Worm (Caenorhabditis elegans) whole organism, midembryonic: ENCODE results near the gene R04F11.5.

Source experiments
- T22C8.4 ChIP-seq: fragments of 200-800 bp; sonication (Bioruptor generic); IDR thresholded peaks from 2 replicates; pipeline ENCODE4 v1.3.6; 2022; ENCODE audit warnings: missing genetic modification characterization, missing compliant biosample characterization
- cog-1 ChIP-seq: sonication (generic microtip); optimal IDR thresholded peaks from 2 replicates; lab custom pipeline; 2016; ENCODE audit warnings: missing genetic modification characterization, missing compliant biosample characterization
- flt-1 ChIP-seq: fragments of 200-800 bp; sonication (Bioruptor generic); IDR thresholded peaks from 2 replicates; pipeline ENCODE4 v1.3.6; 2022; ENCODE audit warnings: missing genetic modification characterization, missing compliant biosample characterization
- klf-2 ChIP-seq: fragments of 200-800 bp; sonication (Bioruptor generic); conservative IDR thresholded peaks from 2 replicates; pipeline ENCODE4 v1.3.6; 2022; ENCODE audit warnings: missing genetic modification reagents, missing genetic modification characterization, missing compliant biosample characterization
- med-1 ChIP-seq: sonication (generic microtip); optimal IDR thresholded peaks from 2 replicates; lab custom pipeline; 2017; ENCODE audit warnings: missing genetic modification characterization, mild to moderate bottlenecking, missing compliant biosample characterization, antibody characterized with exemption, missing genetic modification reagents; ENCODE audit not compliant: insufficient read depth
- ref-1 ChIP-seq: fragments of 200-800 bp; sonication (Bioruptor generic); conservative IDR thresholded peaks from 2 replicates; pipeline ENCODE4 v1.3.6; 2022; ENCODE audit warnings: missing genetic modification reagents, missing genetic modification characterization, missing compliant biosample characterization
- tab-1 ChIP-seq: fragments of 200-800 bp; sonication (Bioruptor generic); IDR thresholded peaks from 2 replicates; pipeline ENCODE4 v1.3.6; 2022; ENCODE audit warnings: missing genetic modification characterization, missing compliant biosample characterization
- ztf-23 ChIP-seq: fragments of 200-800 bp; sonication (Bioruptor generic); IDR thresholded peaks from 2 replicates; pipeline ENCODE4 v1.3.6; 2022; ENCODE audit warnings: missing genetic modification reagents, missing genetic modification characterization, missing compliant biosample characterization
- ztf-29 ChIP-seq: fragments of 200-800 bp; sonication (Bioruptor generic); IDR thresholded peaks from 2 replicates; pipeline ENCODE4 v1.3.6; 2022; ENCODE audit warnings: missing genetic modification reagents, missing genetic modification characterization, missing compliant biosample characterization

Gene R04F11.5

DNA sequence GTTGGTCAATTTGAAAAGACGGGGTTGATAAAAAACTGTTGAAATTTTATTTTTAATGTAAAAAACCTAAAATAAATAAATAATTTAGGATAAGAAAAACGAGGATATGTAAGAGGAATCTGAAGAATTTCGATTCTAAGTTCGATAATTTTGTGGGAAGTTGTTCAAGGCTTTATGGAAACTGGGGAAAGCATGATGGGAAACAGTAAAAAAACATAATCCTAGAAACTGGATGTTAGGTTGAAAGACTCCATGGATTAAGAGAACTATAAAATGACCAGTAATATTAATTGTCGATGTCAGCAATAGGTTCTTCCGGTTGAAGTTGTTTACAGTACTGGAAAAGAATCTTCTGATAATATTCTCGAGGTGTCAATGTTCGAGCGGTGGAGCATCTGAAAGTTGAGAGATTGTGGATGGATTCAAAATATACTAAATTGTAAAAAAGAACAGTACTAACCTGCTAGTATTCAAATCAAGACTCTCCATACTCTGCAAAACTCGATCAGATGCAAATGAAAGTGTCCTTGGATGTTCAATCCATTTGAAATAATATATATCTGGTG, 2.5 kb upstream of the R04F11.5 start:
- no peak for TF ChIP-seq T22C8.4 (GFP tag; lab: Robert Waterston, UW)
- TF ChIP-seq ref-1 (GFP tag; lab: Robert Waterston, UW): no peak
- TF ChIP-seq tab-1 (GFP tag; lab: Robert Waterston, UW): no peak
- TF ChIP-seq cog-1 (tag; lab: Kevin White, UChicago): no peak
- TF ChIP-seq med-1: no peak
- TF ChIP-seq klf-2 (GFP tag; lab: Robert Waterston, UW): no peak
- no peak for TF ChIP-seq ztf-23 (GFP tag; lab: Robert Waterston, UW)
- no peak for TF ChIP-seq flt-1
- TF ChIP-seq ztf-29 (GFP tag; lab: Robert Waterston, UW): no peak

DNA sequence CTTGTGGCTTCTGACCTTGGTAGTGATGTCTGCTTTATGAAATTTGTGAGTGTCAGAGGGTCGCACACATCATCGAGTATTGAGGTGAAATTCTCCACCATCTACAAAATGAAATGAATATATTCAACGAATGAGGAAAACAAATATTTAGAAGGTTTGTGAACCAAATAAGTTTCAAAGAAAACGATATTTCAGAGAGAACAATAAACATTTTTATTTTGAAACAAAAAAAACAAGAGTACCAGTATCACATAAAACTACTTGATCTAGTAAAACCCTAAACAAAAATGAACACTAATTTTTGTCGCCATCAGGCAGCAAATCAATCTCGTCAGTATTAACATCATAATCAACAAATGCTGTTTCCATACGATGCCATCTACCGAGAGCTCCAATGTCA, 739 bp downstream of the R04F11.5 start, which contains the start of gene R04F11.3:
Gene R04F11.3, minus strand, starts transcription at position 101 of the 400 bp plus-strand sequence.
- TF ChIP-seq flt-1 (no peak), ztf-29 (GFP tag; lab: Robert Waterston, UW) (no peak), cog-1 (tag; lab: Kevin White, UChicago) (no peak)

DNA sequence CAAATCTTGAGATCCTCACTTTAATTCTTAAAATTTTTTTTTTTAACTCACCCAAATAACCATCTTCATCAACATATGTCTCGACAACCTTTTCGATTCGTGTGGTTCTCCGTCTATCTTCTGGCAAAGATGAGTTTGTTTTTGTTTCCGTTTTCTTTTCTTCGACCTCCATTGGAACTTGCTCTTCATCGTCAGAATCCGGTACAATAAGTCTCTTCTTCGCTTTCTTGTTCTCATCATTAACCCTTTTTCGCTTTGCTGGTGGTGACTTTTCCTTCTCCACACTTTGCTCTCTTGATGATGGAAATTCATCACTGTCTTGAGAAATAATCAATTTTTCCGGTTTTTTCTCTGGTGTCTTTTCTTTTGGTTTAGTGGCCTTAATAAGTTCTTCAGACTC, 1.7 kb downstream of the R04F11.5 start:
- no peak for TF ChIP-seq T22C8.4 (GFP tag; lab: Robert Waterston, UW)
- TF ChIP-seq tab-1 (GFP tag; lab: Robert Waterston, UW): no peak
- TF ChIP-seq cog-1 (tag; lab: Kevin White, UChicago): no peak
- no peak for TF ChIP-seq med-1
- no peak for TF ChIP-seq klf-2 (GFP tag; lab: Robert Waterston, UW)
- TF ChIP-seq ztf-23 (GFP tag; lab: Robert Waterston, UW): no peak
- no peak for TF ChIP-seq ref-1 (GFP tag; lab: Robert Waterston, UW)
- TF ChIP-seq flt-1: no peak
- TF ChIP-seq ztf-29 (GFP tag; lab: Robert Waterston, UW): no peak

DNA sequence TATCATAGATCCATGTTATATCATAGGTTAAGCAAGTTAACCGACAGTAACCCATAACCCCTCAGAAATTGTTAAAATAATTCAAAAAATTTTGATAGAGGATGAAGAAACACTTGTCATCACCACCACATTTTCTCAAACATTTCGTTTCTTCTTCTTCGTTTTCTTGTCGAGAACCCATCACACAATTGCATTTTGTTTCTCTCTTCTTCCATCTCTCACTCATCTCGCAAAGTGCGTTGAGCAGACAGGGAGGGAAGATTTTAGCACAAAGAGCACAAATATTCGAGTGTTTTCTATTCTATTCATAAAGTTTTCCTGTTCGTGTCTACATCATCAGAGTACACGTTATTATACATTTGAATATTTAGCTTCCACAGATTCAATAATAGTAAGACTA, 3.4 kb downstream of the R04F11.5 start:
- TF ChIP-seq cog-1 (tag; lab: Kevin White, UChicago) (no peak), med-1 (no peak), T22C8.4 (GFP tag; lab: Robert Waterston, UW) (no peak), flt-1 (no peak), ztf-23 (GFP tag; lab: Robert Waterston, UW) (no peak), ref-1 (GFP tag; lab: Robert Waterston, UW) (no peak), klf-2 (GFP tag; lab: Robert Waterston, UW) (no peak), tab-1 (GFP tag; lab: Robert Waterston, UW) (no peak), ztf-29 (GFP tag; lab: Robert Waterston, UW) (no peak)

DNA sequence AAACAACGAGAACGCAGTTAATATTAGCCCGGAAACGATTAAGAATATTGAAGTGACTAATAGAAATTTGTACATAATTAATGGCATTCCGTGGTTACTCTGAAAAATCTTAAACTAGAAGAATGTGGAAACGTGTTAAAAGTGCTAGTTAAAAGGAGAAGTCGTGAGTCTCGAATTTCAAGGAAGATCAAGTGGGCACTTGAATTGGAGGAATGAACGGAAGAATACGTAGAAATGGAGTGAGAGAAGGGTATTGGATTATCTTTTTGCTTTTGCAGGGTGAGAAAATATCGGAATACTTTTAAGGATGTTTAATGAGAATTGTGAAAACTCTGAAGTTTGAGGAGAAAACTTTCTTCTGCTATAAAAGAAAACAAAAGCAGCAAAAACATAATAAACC, 7.6 kb downstream of the R04F11.5 start, which contains the start of gene hpo-30:
Gene hpo-30, minus strand, starts transcription at position 101 of the 400 bp plus-strand sequence.
- TF ChIP-seq ref-1 (GFP tag; lab: Robert Waterston, UW): no peak
- no peak for TF ChIP-seq cog-1 (tag; lab: Kevin White, UChicago)
- no peak for TF ChIP-seq ztf-23 (GFP tag; lab: Robert Waterston, UW)
- TF ChIP-seq med-1: no peak
- TF ChIP-seq tab-1 (GFP tag; lab: Robert Waterston, UW): no peak
- TF ChIP-seq ztf-29 (GFP tag; lab: Robert Waterston, UW): no peak
- TF ChIP-seq klf-2 (GFP tag; lab: Robert Waterston, UW): no peak
- TF ChIP-seq flt-1: no peak
- TF ChIP-seq T22C8.4 (GFP tag; lab: Robert Waterston, UW): no peak

DNA sequence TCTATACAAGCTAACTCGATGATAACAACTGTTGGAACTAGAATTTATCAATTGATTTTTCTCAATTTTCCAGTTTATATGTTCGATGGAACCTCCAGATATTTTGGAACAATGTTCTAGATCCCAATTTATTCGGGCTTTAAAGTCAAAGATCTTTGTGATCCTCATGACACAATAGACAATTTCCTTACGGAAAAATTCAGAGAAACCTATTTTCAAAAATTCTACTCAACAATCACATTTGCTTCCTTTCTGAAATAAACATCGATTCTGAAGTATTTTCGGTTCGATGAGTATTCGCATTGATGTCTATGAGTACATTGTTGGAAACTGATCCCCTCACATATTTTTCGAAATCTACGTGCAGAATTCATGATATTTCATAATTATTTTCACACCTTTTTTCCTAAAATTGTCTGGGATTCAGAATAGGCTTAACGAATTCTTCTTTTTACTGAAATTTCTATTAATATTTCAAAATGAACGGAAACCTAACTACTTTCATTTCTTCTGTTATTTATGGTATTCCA, 10.7 kb downstream of the R04F11.5 start, which contains the start of gene srg-45:
Gene srg-45, plus strand, starts transcription at position 480 of the 530 bp plus-strand sequence.
- no peak for TF ChIP-seq cog-1 (tag; lab: Kevin White, UChicago)
- no peak for TF ChIP-seq ztf-29 (GFP tag; lab: Robert Waterston, UW)
- TF ChIP-seq ztf-23 (GFP tag; lab: Robert Waterston, UW): no peak
- TF ChIP-seq ref-1 (GFP tag; lab: Robert Waterston, UW): no peak
- TF ChIP-seq tab-1 (GFP tag; lab: Robert Waterston, UW): no peak
- no peak for TF ChIP-seq med-1
- TF ChIP-seq klf-2 (GFP tag; lab: Robert Waterston, UW): no peak
- no peak for TF ChIP-seq flt-1
- no peak for TF ChIP-seq T22C8.4 (GFP tag; lab: Robert Waterston, UW)

DNA sequence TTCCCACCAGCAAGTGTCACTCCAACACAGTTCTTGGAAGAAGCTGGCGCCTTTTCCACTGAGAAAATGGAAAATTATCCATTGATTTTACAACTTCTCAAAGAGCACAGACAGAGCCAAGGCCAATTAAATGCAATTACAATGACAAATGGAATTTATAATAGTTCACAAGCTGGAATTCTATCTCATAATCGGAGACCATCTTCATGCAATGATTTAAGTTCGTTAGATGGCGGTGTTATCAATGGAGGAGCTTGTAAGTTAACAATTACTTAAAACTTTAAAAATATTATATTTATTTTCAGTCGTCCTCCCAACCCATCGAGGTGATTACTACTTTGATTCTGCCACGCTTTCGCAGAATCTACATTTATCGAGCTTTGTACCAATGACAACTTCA, 12.1 kb downstream of the R04F11.5 start:
- TF ChIP-seq T22C8.4 (GFP tag; lab: Robert Waterston, UW) (no peak), med-1 (no peak)

DNA sequence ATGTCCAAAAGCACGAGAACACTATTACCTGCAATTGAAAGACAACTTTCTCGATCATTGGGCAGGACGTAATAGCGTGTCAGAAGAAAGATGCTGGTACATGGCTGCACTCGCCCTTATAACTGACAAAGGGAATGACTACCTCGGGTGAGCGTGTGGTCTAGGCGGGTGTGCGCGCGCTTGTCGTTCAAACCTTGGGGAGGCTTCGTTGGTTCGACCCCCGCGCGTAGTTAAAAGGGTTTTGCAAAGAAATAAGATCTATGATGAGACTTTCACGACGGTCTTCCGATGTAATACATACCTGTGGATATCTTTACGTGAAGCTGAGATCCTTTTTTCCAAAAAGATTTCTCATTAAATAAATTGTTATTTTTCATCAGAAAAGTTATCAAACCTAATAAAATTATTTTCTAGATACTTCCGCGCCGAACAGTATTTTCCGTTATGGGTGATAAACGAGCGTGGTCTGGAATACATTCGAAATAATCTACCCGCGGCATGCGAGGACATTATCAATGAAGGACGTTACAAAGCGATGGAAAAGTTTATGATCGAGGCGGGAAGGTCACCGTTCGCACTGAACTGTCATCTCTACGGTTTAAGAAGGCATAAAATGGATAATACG, 14.3 kb downstream of the R04F11.5 start:
- TF ChIP-seq ztf-23 (GFP tag; lab: Robert Waterston, UW) (peak; percentile 99), flt-1 (peak; percentile 100), ztf-29 (GFP tag; lab: Robert Waterston, UW) (peak; percentile 100), ref-1 (GFP tag; lab: Robert Waterston, UW) (peak; percentile 100), T22C8.4 (GFP tag; lab: Robert Waterston, UW) (peak; percentile 100), klf-2 (GFP tag; lab: Robert Waterston, UW) (peak; percentile 100), med-1 (peak; percentile 94), cog-1 (tag; lab: Kevin White, UChicago) (peak; percentile 100), tab-1 (GFP tag; lab: Robert Waterston, UW) (peak; percentile 100)

DNA sequence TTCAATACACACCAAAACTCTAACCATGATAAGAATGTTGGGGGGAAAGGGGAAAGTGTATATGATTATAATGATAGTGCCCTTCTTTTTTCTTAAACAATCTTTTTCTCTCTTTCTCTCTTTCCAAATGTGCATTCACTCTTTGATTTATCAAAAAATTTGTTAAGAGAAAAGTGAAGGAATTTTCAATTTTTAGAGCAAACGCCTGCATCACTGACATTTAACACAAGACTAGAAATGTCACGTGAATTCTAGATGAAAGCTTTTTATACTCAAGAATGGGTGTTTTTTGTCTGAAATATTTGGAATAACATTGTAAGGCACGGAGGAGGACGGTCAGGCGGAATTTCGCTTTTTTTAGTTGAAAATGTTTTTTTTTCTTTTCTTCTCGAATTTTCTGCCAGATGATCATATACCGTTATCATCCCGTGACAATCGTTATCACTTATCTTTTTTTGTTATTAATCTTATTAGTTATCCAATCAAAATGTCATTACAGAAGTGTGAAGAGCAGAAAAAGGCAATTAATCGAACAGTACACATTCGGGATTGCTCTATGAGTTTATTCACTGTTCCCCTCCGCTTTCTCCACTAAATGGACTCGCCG, 15.7 kb downstream of the R04F11.5 start, which contains the start of the genes frm-7 and F55C5.17:
Gene frm-7, plus strand, starts transcription at position 500 of the 607 bp plus-strand sequence.
Gene F55C5.17, plus strand, starts transcription at position 557 of the 607 bp plus-strand sequence.
- TF ChIP-seq tab-1 (GFP tag; lab: Robert Waterston, UW) (no peak), klf-2 (GFP tag; lab: Robert Waterston, UW) (no peak), ztf-29 (GFP tag; lab: Robert Waterston, UW) (no peak), cog-1 (tag; lab: Kevin White, UChicago) (no peak), flt-1 (no peak), T22C8.4 (GFP tag; lab: Robert Waterston, UW) (no peak), ztf-23 (GFP tag; lab: Robert Waterston, UW) (no peak), ref-1 (GFP tag; lab: Robert Waterston, UW) (no peak), med-1 (no peak)
